Worm (Caenorhabditis elegans): ENCODE results near the gene H01G02.3.
A peak's percentile ranks its signal among the peaks of the same experiment; 100 is the strongest.

The H01G02.3 gene

ce11 chrIV:11785064-11785840, 7.1 kb downstream of the H01G02.3 start:
- TF ChIP-seq blmp-1 (tag; optimal IDR thresholded peaks at IDR 0.05): no peak
- TF ChIP-seq ces-1 (GFP tag; optimal IDR thresholded peaks at IDR 0.05): peak; percentile 84
- no peak for TF ChIP-seq lsy-2 (tag; optimal IDR thresholded peaks at IDR 0.05)

- TF ChIP-seq ces-1 (GFP tag; optimal IDR thresholded peaks at IDR 0.05) (peak; percentile 94), unc-62 (GFP tag; optimal IDR thresholded peaks at IDR 0.05) (no peak)
These were observed 9.5 kb downstream of the H01G02.3 start for ce11 chrIV:11782846-11783245.

ce11 chrIV:11779028-11779427, 13.4 kb downstream of the H01G02.3 start, which contains the start of gene lpr-2:
Gene lpr-2 (plus strand): TSS chrIV:11779216.
- TF ChIP-seq lsy-2 (tag; optimal IDR thresholded peaks at IDR 0.05): no peak
- peak; percentile 66 for TF ChIP-seq unc-62 (GFP tag; optimal IDR thresholded peaks at IDR 0.05)
- TF ChIP-seq mab-5 (tag; optimal IDR thresholded peaks at IDR 0.05): peak; percentile 54
- TF ChIP-seq unc-120 (tag; optimal IDR thresholded peaks at IDR 0.05; ENCODE audit: poor library complexity, severe bottlenecking): no peak
- peak; percentile 80 for TF ChIP-seq hlh-1 (tag; optimal IDR thresholded peaks at IDR 0.05)

- TF ChIP-seq nhr-237 (tag; optimal IDR thresholded peaks at IDR 0.05) (no peak), elt-1 (tag; optimal IDR thresholded peaks at IDR 0.05; ENCODE audit: borderline replicate concordance, insufficient read depth) (no peak), ham-2 (GFP tag; optimal IDR thresholded peaks at IDR 0.05) (no peak), ces-1 (GFP tag; optimal IDR thresholded peaks at IDR 0.05) (peak; percentile 15), mls-2 (tag; optimal IDR thresholded peaks at IDR 0.05) (no peak), ceh-83 (GFP tag; optimal IDR thresholded peaks at IDR 0.05) (no peak), tbx-8 (GFP tag; optimal IDR thresholded peaks at IDR 0.05) (no peak)
These were observed 15.4 kb downstream of the H01G02.3 start for ce11 chrIV:11776968-11777467.

ce11 chrIV:11773692-11774225, 18.6 kb downstream of the H01G02.3 start, which contains the start of gene lips-5:
Gene lips-5 (minus strand): TSS chrIV:11773742.
- TF ChIP-seq M03D4.4 (tag; optimal IDR thresholded peaks at IDR 0.05): no peak
- no peak for TF ChIP-seq nhr-237 (tag; optimal IDR thresholded peaks at IDR 0.05)
- TF ChIP-seq pha-4 (tag; optimal IDR thresholded peaks at IDR 0.05): no peak
- TF ChIP-seq ham-2 (GFP tag; optimal IDR thresholded peaks at IDR 0.05): no peak
- TF ChIP-seq mls-2 (tag; optimal IDR thresholded peaks at IDR 0.05): no peak
- no peak for TF ChIP-seq unc-62 (GFP tag; optimal IDR thresholded peaks at IDR 0.05)
- TF ChIP-seq tbx-8 (GFP tag; optimal IDR thresholded peaks at IDR 0.05): no peak
- TF ChIP-seq sptf-1 (tag; optimal IDR thresholded peaks at IDR 0.05): no peak
- TF ChIP-seq bed-3 (GFP tag; optimal IDR thresholded peaks at IDR 0.05): no peak
- no peak for TF ChIP-seq lin-32 (GFP tag; optimal IDR thresholded peaks at IDR 0.05)
- TF ChIP-seq ceh-43 (GFP tag; optimal IDR thresholded peaks at IDR 0.05): no peak
- no peak for TF ChIP-seq cnd-1 (tag; optimal IDR thresholded peaks at IDR 0.05)
- no peak for TF ChIP-seq ceh-83 (GFP tag; optimal IDR thresholded peaks at IDR 0.05)
- no peak for TF ChIP-seq nhr-28 (tag; optimal IDR thresholded peaks at IDR 0.05)
- TF ChIP-seq blmp-1 (tag; optimal IDR thresholded peaks at IDR 0.05): no peak
- no peak for TF ChIP-seq nhr-12 (tag; optimal IDR thresholded peaks at IDR 0.05)
- TF ChIP-seq flh-1 (GFP tag; optimal IDR thresholded peaks at IDR 0.05): no peak
- TF ChIP-seq nhr-2 (tag; optimal IDR thresholded peaks at IDR 0.05): no peak
- TF ChIP-seq hlh-1 (tag; optimal IDR thresholded peaks at IDR 0.05): no peak
- TF ChIP-seq snpc-4 (tag; optimal IDR thresholded peaks at IDR 0.05): no peak

ce11 chrIV:11772119-11772518, 20.3 kb downstream of the H01G02.3 start:
- no peak for TF ChIP-seq blmp-1 (tag; optimal IDR thresholded peaks at IDR 0.05)

- no peak for TF ChIP-seq sem-2 (GFP tag; optimal IDR thresholded peaks at IDR 0.05)
- TF ChIP-seq nhr-28 (tag; optimal IDR thresholded peaks at IDR 0.05): no peak
- no peak for TF ChIP-seq mab-5 (tag; optimal IDR thresholded peaks at IDR 0.05)
- no peak for TF ChIP-seq snpc-4 (tag; optimal IDR thresholded peaks at IDR 0.05)
- TF ChIP-seq nhr-2 (tag; optimal IDR thresholded peaks at IDR 0.05): no peak
- no peak for TF ChIP-seq pha-4 (tag; optimal IDR thresholded peaks at IDR 0.05)
- TF ChIP-seq cnd-1 (tag; optimal IDR thresholded peaks at IDR 0.05): no peak
- TF ChIP-seq tbx-8 (GFP tag; optimal IDR thresholded peaks at IDR 0.05): no peak
- no peak for TF ChIP-seq bed-3 (GFP tag; optimal IDR thresholded peaks at IDR 0.05)
- TF ChIP-seq lsy-2 (tag; optimal IDR thresholded peaks at IDR 0.05): no peak
- no peak for TF ChIP-seq unc-120 (tag; optimal IDR thresholded peaks at IDR 0.05; ENCODE audit: poor library complexity, severe bottlenecking)
- TF ChIP-seq mep-1 (tag; optimal IDR thresholded peaks at IDR 0.05): no peak
These were observed 21.3 kb downstream of the H01G02.3 start for ce11 chrIV:11771064-11771463.
